Fruit fly (Drosophila melanogaster): ENCODE measurements around the gene CG33159.

Gene CG33159

dm6 chr3L:3247130-3248065 is 43.1 kb upstream of the CG33159 start, which contains the start of gene CG43389 (continued):
- peak; percentile 92 for TF ChIP-seq fd59A (GFP tag; optimal IDR thresholded peaks at IDR 0.05)
- peak; percentile 87 for TF ChIP-seq CG11902 (GFP tag; optimal IDR thresholded peaks at IDR 0.05)
- peak; percentile 98 for TF ChIP-seq Sox14 (GFP tag; optimal IDR thresholded peaks at IDR 0.05)
- peak; percentile 97 for TF ChIP-seq Eip93F (GFP tag; optimal IDR thresholded peaks at IDR 0.05)
- TF ChIP-seq CG3919 (GFP tag; optimal IDR thresholded peaks at IDR 0.05) = peak; percentile 86
- TF ChIP-seq CG32006 (GFP tag; optimal IDR thresholded peaks at IDR 0.05) = peak; percentile 83
- TF ChIP-seq CG3032 (tag; optimal IDR thresholded peaks at IDR 0.05) = peak; percentile 89
- TF ChIP-seq CG6163 (GFP tag; IDR thresholded peaks at IDR 0.05) = peak; percentile 89
- TF ChIP-seq CG31627 (GFP tag; optimal IDR thresholded peaks at IDR 0.05) = peak; percentile 99
- TF ChIP-seq OdsH (GFP tag; optimal IDR thresholded peaks at IDR 0.05) = peak; percentile 95
- peak; percentile 91 for TF ChIP-seq Ets96B (tag; optimal IDR thresholded peaks at IDR 0.05)
- TF ChIP-seq esn (GFP tag; optimal IDR thresholded peaks at IDR 0.05) = peak; percentile 99
- peak; percentile 90 for TF ChIP-seq CG1621 (tag; optimal IDR thresholded peaks at IDR 0.05)
- TF ChIP-seq vri (GFP tag; optimal IDR thresholded peaks at IDR 0.05) = peak; percentile 99
- TF ChIP-seq fkh (GFP tag; optimal IDR thresholded peaks at IDR 0.05) = no peak
- peak; percentile 81 for TF ChIP-seq eg (GFP tag; IDR thresholded peaks at IDR 0.05)
- peak; percentile 94 for TF ChIP-seq achi (GFP tag; optimal IDR thresholded peaks at IDR 0.05)
- peak; percentile 96 for TF ChIP-seq topi (GFP tag; optimal IDR thresholded peaks at IDR 0.05)
- TF ChIP-seq Hr39 (GFP tag; optimal IDR thresholded peaks at IDR 0.05) = peak; percentile 98
- peak; percentile 52 for TF ChIP-seq fd85E (GFP tag; optimal IDR thresholded peaks at IDR 0.05)
- TF ChIP-seq CG9139 (GFP tag; optimal IDR thresholded peaks at IDR 0.05) = peak; percentile 80
- TF ChIP-seq CG6808 (GFP tag; optimal IDR thresholded peaks at IDR 0.05) = peak; percentile 85
- no peak for TF ChIP-seq CG6276 (GFP tag; optimal IDR thresholded peaks at IDR 0.05)
- TF ChIP-seq CG6792 (GFP tag; optimal IDR thresholded peaks at IDR 0.05) = peak; percentile 95
- peak; percentile 58 for TF ChIP-seq Gug (GFP tag; IDR thresholded peaks at IDR 0.05)
- TF ChIP-seq CG7368 (GFP tag; optimal IDR thresholded peaks at IDR 0.05) = peak; percentile 65
- peak; percentile 93 to 95 for TF ChIP-seq ss (GFP tag; optimal IDR thresholded peaks at IDR 0.05)
- TF ChIP-seq CG16779 (tag; optimal IDR thresholded peaks at IDR 0.05) = peak; percentile 42
- peak; percentile 94 for TF ChIP-seq pdm3 (GFP tag; optimal IDR thresholded peaks at IDR 0.05)
- peak; percentile 95 for TF ChIP-seq cyc (GFP tag; optimal IDR thresholded peaks at IDR 0.05)
- TF ChIP-seq CG8319 (GFP tag; optimal IDR thresholded peaks at IDR 0.05) = peak; percentile 89
- TF ChIP-seq Lpt (GFP tag; optimal IDR thresholded peaks at IDR 0.05) = peak; percentile 81
- peak; percentile 87 for TF ChIP-seq CG10669 (GFP tag; optimal IDR thresholded peaks at IDR 0.05)
- TF ChIP-seq CG8632 (GFP tag; optimal IDR thresholded peaks at IDR 0.05) = peak; percentile 96
- peak; percentile 99 for TF ChIP-seq svp (GFP tag)
- peak; percentile 89 for TF ChIP-seq Eip75B (GFP tag; optimal IDR thresholded peaks at IDR 0.05)

dm6 chr3L:3246378-3247129 is 42.3 kb upstream of the CG33159 start:
- TF ChIP-seq esn (GFP tag; optimal IDR thresholded peaks at IDR 0.05) (peak; percentile 90), topi (GFP tag; optimal IDR thresholded peaks at IDR 0.05) (peak; percentile 89), lz (GFP tag; optimal IDR thresholded peaks at IDR 0.05) (peak; percentile 86), net (GFP tag; optimal IDR thresholded peaks at IDR 0.05) (peak; percentile 96), Sox15 (GFP tag; optimal IDR thresholded peaks at IDR 0.05) (peak; percentile 57), CG1621 (tag; optimal IDR thresholded peaks at IDR 0.05) (peak; percentile 97), pdm3 (GFP tag; optimal IDR thresholded peaks at IDR 0.05) (peak; percentile 78), CG11902 (GFP tag; optimal IDR thresholded peaks at IDR 0.05) (peak; percentile 63), Sox102F (GFP tag; optimal IDR thresholded peaks at IDR 0.05) (peak; percentile 82), CG15336 (GFP tag; IDR thresholded peaks at IDR 0.05) (peak; percentile 92), Met (GFP tag; optimal IDR thresholded peaks at IDR 0.05) (peak; percentile 90), fd59A (GFP tag; optimal IDR thresholded peaks at IDR 0.05) (peak; percentile 83), Blimp-1 (GFP tag; optimal IDR thresholded peaks at IDR 0.05) (peak; percentile 94), CG8319 (GFP tag; optimal IDR thresholded peaks at IDR 0.05) (peak; percentile 87), CG4318 (GFP tag; optimal IDR thresholded peaks at IDR 0.05) (peak; percentile 6), Hr39 (GFP tag; optimal IDR thresholded peaks at IDR 0.05) (peak; percentile 91), CG6792 (GFP tag; optimal IDR thresholded peaks at IDR 0.05) (peak; percentile 87), Sox14 (GFP tag; optimal IDR thresholded peaks at IDR 0.05) (peak; percentile 63), Eip78C (GFP tag) (peak; percentile 86), CG9139 (GFP tag; optimal IDR thresholded peaks at IDR 0.05) (peak; percentile 100), Ets96B (tag; optimal IDR thresholded peaks at IDR 0.05) (peak; percentile 99), CG34406 (GFP tag; optimal IDR thresholded peaks at IDR 0.05) (peak; percentile 92), OdsH (GFP tag; optimal IDR thresholded peaks at IDR 0.05) (peak; percentile 85)
